Fruit fly (Drosophila melanogaster) whole organism, adult: ENCODE measurements around the gene Cpr76Bb.

Experiments used
- ovo ChIP-seq: fragments of 200-800 bp; sonication (Bioruptor generic); optimal IDR thresholded peaks from 2 replicates; lab custom pipeline; 2016; ENCODE audit warnings: missing biosample characterization, missing genetic modification characterization
- pad ChIP-seq: fragments of 200-800 bp; sonication (Bioruptor generic); optimal IDR thresholded peaks from 3 replicates; lab custom pipeline; 2017; ENCODE audit warnings: missing biosample characterization, missing genetic modification characterization, mild to moderate bottlenecking, moderate library complexity, missing genetic modification reagents

DNA sequence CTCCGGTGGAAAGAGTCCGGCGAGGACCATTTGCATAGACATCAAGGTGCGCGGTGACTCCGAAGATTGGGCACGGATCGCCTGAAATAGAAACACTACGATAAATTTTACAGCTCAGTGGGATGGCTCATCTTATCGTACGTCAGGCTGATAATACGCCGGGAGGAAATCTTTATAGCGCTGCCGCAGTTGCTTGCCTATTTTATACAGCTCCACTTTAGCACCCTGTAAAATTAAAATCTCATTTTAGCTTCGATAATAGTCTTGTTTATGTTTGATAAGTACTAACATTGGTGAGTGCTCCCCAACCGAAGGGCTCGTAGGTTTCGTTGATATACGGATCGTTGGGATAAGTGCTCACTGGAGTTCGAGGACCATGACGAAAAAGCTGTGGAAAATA, 20.1 kb upstream of the Cpr76Bb start:
- no peak for TF ChIP-seq ovo (GFP tag; lab: Kevin White, UChicago)
- no peak for TF ChIP-seq pad (GFP tag; lab: Kevin White, UChicago)
